Fruit fly (Drosophila melanogaster) whole organism, pupa: ENCODE measurements around the gene Polr2C.

ENCODE experiments used
- CG14655 ChIP-seq: fragments of 200-800 bp; sonication (Bioruptor generic); optimal IDR thresholded peaks from 3 replicates; lab custom pipeline; 2017; ENCODE audit warnings: mild to moderate bottlenecking, missing biosample characterization, missing genetic modification reagents, missing genetic modification characterization
- CG32121 ChIP-seq: fragments of 200-800 bp; sonication (Bioruptor generic); IDR thresholded peaks from 2 replicates; pipeline ENCODE4 v1.3.6; 2022; ENCODE audit warnings: missing biosample characterization, missing genetic modification characterization
- CG9948 ChIP-seq: fragments of 200-800 bp; sonication (Bioruptor generic); optimal IDR thresholded peaks from 2 replicates; lab custom pipeline; 2018; ENCODE audit warnings: missing biosample characterization, mild to moderate bottlenecking, missing genetic modification characterization, moderate library complexity
- Pif1B ChIP-seq: fragments of 200-800 bp; sonication (Bioruptor generic); optimal IDR thresholded peaks from 3 replicates; lab custom pipeline; 2016; ENCODE audit warnings: missing biosample characterization, missing genetic modification characterization

DNA sequence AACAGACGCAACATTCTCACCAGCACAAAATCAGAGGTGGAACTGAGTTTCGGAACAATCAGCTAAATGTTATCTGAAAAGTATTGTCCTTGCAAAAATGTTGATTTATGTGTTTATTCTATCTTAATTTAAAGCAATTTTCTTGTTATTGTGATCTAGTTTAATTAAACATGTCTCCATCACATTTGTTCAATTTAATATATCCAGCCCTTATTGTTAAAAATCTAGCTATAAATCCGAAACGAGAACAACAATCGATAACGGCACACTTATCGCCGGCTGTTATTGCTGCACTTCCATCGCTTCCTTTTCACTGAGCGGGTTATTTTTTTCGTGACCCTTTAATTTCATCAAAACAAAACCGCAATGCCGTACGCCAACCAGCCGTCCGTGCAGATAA lies at the start of gene Polr2C, which contains the start of the genes GatC and PolG2:
- TF ChIP-seq Pif1B (GFP tag; lab: Kevin White, UChicago) (no peak), CG14655 (no peak), CG9948 (tag; lab: Kevin White, UChicago) (no peak), CG32121 (GFP tag; lab: Robert Waterston, UW) (no peak)
